Fruit fly (Drosophila melanogaster): ENCODE measurements around the gene Nrx-1.

The Nrx-1 gene

DNA sequence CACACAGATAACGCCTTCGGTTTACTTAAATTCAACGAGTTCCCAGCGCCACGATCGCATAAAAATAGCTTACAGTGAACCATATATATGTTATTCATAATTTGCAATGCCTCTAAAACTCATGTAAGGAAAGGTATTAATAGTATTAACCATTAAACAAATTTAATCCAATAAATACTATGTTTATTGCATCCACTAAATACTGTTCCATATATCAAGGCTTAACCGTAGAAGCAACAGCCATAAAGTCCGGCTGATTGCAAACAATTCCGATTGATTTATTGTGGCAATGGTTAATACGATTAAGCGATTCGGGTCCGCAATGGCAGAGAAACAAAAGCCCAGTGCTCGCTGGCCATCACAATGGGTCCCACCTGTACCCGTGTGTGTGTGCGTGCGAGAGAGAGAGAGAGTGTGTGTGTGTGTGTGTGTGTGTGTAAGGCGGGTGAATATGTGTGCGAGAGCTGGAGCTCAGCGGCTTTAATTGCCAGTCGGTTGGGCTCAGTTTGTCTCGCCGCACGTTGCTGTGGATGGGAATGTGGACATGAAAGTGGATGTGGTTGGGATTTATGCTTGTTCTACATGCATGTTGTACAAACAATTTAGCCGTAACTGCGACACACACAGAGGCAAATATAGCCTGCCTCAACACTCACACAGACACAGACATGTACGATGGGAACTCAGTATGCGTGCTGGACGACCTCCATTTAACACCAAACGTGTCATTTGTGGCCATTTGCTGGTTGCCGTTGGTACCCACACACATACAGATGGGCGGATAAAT lies 26.4 kb downstream of the Nrx-1 start (continued):
- TF ChIP-seq CG14014 (GFP tag; IDR thresholded peaks at IDR 0.05) = 0 out of 2 replicates have a peak, but pooled peaks have one; percentile 5
- no peak for TF ChIP-seq PHDP (tag; optimal IDR thresholded peaks at IDR 0.05)
- no peak for TF ChIP-seq CG12744 (GFP tag; optimal IDR thresholded peaks at IDR 0.05)
- no peak for TF ChIP-seq HLH4C (GFP tag; IDR thresholded peaks at IDR 0.05; ENCODE audit: partially characterized antibody)
- no peak for TF ChIP-seq CG30431 (GFP tag; optimal IDR thresholded peaks at IDR 0.05)
- TF ChIP-seq C15 (GFP tag; IDR thresholded peaks at IDR 0.05) = no peak
- no peak for TF ChIP-seq CG3847 (GFP tag; IDR thresholded peaks at IDR 0.05)
- TF ChIP-seq CG2120 (GFP tag; optimal IDR thresholded peaks at IDR 0.05) = peak; percentile 57
- TF ChIP-seq kni (GFP tag; optimal IDR thresholded peaks at IDR 0.05) = peak; percentile 37
- TF ChIP-seq Rx (GFP tag; IDR thresholded peaks at IDR 0.05) = no peak
- no peak for TF ChIP-seq CG34422 (GFP tag; IDR thresholded peaks at IDR 0.05)
- no peak for TF ChIP-seq CG9932 (GFP tag; IDR thresholded peaks at IDR 0.05)
- TF ChIP-seq bcd (GFP tag; optimal IDR thresholded peaks at IDR 0.05) = peak; percentile 39
- no peak for TF ChIP-seq pnt (GFP tag; optimal IDR thresholded peaks at IDR 0.05)
- no peak for TF ChIP-seq CG13894 (tag; optimal IDR thresholded peaks at IDR 0.05)
- TF ChIP-seq Lpt (GFP tag; optimal IDR thresholded peaks at IDR 0.05) = no peak
- no peak for TF ChIP-seq dmrt11E (tag; optimal IDR thresholded peaks at IDR 0.05)
- peak; percentile 85 for TF ChIP-seq Ets65A (GFP tag)
- peak in 1 of 2 experiments; percentile 21 for TF ChIP-seq Hr51 (GFP tag; optimal IDR thresholded peaks at IDR 0.05)
- no peak for TF ChIP-seq lbe (GFP tag; optimal IDR thresholded peaks at IDR 0.05)
- no peak for TF ChIP-seq CG31388 (GFP tag; optimal IDR thresholded peaks at IDR 0.05)
- peak; percentile 33 for TF ChIP-seq CG4820 (GFP tag; optimal IDR thresholded peaks at IDR 0.05)
- no peak for TF ChIP-seq CG18476 (GFP tag; optimal IDR thresholded peaks at IDR 0.05)
- no peak for TF ChIP-seq psq (GFP tag; optimal IDR thresholded peaks at IDR 0.05)
- TF ChIP-seq CG17568 (GFP tag; optimal IDR thresholded peaks at IDR 0.05) = no peak
- TF ChIP-seq fd96Cb (tag; optimal IDR thresholded peaks at IDR 0.05) = peak; percentile 73
- TF ChIP-seq NFAT (GFP tag; IDR thresholded peaks at IDR 0.05) = no peak
- TF ChIP-seq crp (GFP tag; optimal IDR thresholded peaks at IDR 0.05) = no peak
- no peak for TF ChIP-seq otp (GFP tag; IDR thresholded peaks at IDR 0.05)
- TF ChIP-seq abd-A (tag; optimal IDR thresholded peaks at IDR 0.05) = peak; percentile 81
- TF ChIP-seq dm (GFP tag; optimal IDR thresholded peaks at IDR 0.05) = no peak
- no peak for TF ChIP-seq Atf-2 (GFP tag; optimal IDR thresholded peaks at IDR 0.05)
- no peak for TF ChIP-seq CG4854 (GFP tag; optimal IDR thresholded peaks at IDR 0.05)
- TF ChIP-seq amos (GFP tag; IDR thresholded peaks at IDR 0.05; ENCODE audit: partially characterized antibody) = no peak
- TF ChIP-seq mld (GFP tag; IDR thresholded peaks at IDR 0.05; ENCODE audit: partially characterized antibody) = no peak
- no peak for TF ChIP-seq Bgb (GFP tag; IDR thresholded peaks at IDR 0.05; ENCODE audit: partially characterized antibody)
- TF ChIP-seq unpg (GFP tag; optimal IDR thresholded peaks at IDR 0.05) = peak; percentile 26
- peak; percentile 35 for TF ChIP-seq cg (GFP tag; optimal IDR thresholded peaks at IDR 0.05)
- TF ChIP-seq CG15269 (tag; optimal IDR thresholded peaks at IDR 0.05) = peak; percentile 25
- TF ChIP-seq vvl (GFP tag; IDR thresholded peaks at IDR 0.05) = peak; percentile 27; the same call in 1 of the 2 replicates
- peak; percentile 41 for TF ChIP-seq CG14710 (tag; optimal IDR thresholded peaks at IDR 0.05)
- peak; percentile 9 for TF ChIP-seq Six4 (GFP tag; optimal IDR thresholded peaks at IDR 0.05)
- TF ChIP-seq CG17359 (tag; optimal IDR thresholded peaks at IDR 0.05) = peak; percentile 48
- no peak for TF ChIP-seq gfzf (GFP tag; optimal IDR thresholded peaks at IDR 0.05)
- TF ChIP-seq nmo (GFP tag; optimal IDR thresholded peaks at IDR 0.05) = peak; percentile 50
- TF ChIP-seq z (GFP tag; IDR thresholded peaks at IDR 0.05) = no peak
- no peak for TF ChIP-seq CG2129 (GFP tag; IDR thresholded peaks at IDR 0.05; ENCODE audit: partially characterized antibody)
- TF ChIP-seq Dip3 (GFP tag; optimal IDR thresholded peaks at IDR 0.05) = no peak
- no peak for TF ChIP-seq CkIIα-i1 (GFP tag; IDR thresholded peaks at IDR 0.05)

Measured in whole organism, embryonic.